Fruit fly (Drosophila melanogaster) whole organism, embryonic: ENCODE data around the gene Taf8.

Source experiments
- Ada2b ChIP-seq: fragments of 200-800 bp; sonication (Bioruptor generic); IDR thresholded peaks from 2 replicates; pipeline ENCODE4 v1.3.6; 2022; ENCODE audit warnings: missing biosample characterization, missing genetic modification characterization
- Antp ChIP-seq: fragments of 200-800 bp; sonication (Bioruptor generic); optimal IDR thresholded peaks from 3 replicates; lab custom pipeline; 2016; ENCODE audit warnings: missing biosample characterization, missing genetic modification characterization
- Awh ChIP-seq: fragments of 200-800 bp; sonication (Bioruptor generic); IDR thresholded peaks from 2 replicates; pipeline ENCODE4, ENCODE4 v1.3.6; 2022; ENCODE audit warnings: missing biosample characterization, missing genetic modification characterization
- CG10274 ChIP-seq: fragments of 200-800 bp; sonication (Bioruptor generic); optimal IDR thresholded peaks from 3 replicates; lab custom pipeline; 2017; ENCODE audit warnings: missing biosample characterization, mild to moderate bottlenecking, missing genetic modification characterization
- CG10462 ChIP-seq: fragments of 200-800 bp; sonication (Bioruptor generic); optimal IDR thresholded peaks from 2 replicates; lab custom pipeline; 2016; ENCODE audit warnings: missing biosample characterization, missing genetic modification characterization
- CG10543 ChIP-seq: fragments of 200-800 bp; sonication (Bioruptor generic); optimal IDR thresholded peaks from 3 replicates; lab custom pipeline; 2017; ENCODE audit warnings: missing biosample characterization, mild to moderate bottlenecking, missing genetic modification characterization, moderate library complexity
- CG12219 ChIP-seq: fragments of 200-800 bp; sonication (Bioruptor generic); optimal IDR thresholded peaks from 3 replicates; lab custom pipeline; 2018; ENCODE audit warnings: missing biosample characterization, mild to moderate bottlenecking, missing genetic modification characterization
- CG12236 ChIP-seq: fragments of 200-800 bp; sonication (Bioruptor generic); optimal IDR thresholded peaks from 2 replicates; lab custom pipeline; 2016; ENCODE audit warnings: missing biosample characterization, missing genetic modification characterization
- CG13123 ChIP-seq: fragments of 200-800 bp; sonication (Bioruptor generic); optimal IDR thresholded peaks from 2 replicates; lab custom pipeline; 2016; ENCODE audit warnings: missing biosample characterization, missing genetic modification characterization
- CG14965 ChIP-seq: fragments of 200-800 bp; sonication (Bioruptor generic); optimal IDR thresholded peaks from 2 replicates; lab custom pipeline; 2016; ENCODE audit warnings: missing biosample characterization, missing genetic modification characterization, borderline replicate concordance
- CG15269 ChIP-seq: fragments of 200-800 bp; sonication (Bioruptor generic); optimal IDR thresholded peaks from 2 replicates; lab custom pipeline; 2018; ENCODE audit warnings: missing biosample characterization, mild to moderate bottlenecking, missing genetic modification characterization, moderate library complexity
- CG16815 ChIP-seq: fragments of 200-800 bp; sonication (Bioruptor generic); optimal IDR thresholded peaks from 3 replicates; lab custom pipeline; 2017; ENCODE audit warnings: missing biosample characterization, mild to moderate bottlenecking, missing genetic modification characterization
- CG16863 ChIP-seq: fragments of 200-800 bp; sonication (Bioruptor generic); optimal IDR thresholded peaks from 3 replicates; lab custom pipeline; 2016; ENCODE audit warnings: missing biosample characterization, missing genetic modification characterization
- CG17328 ChIP-seq: fragments of 200-800 bp; sonication (Bioruptor generic); IDR thresholded peaks from 2 replicates; pipeline ENCODE4 v1.3.6; 2022; ENCODE audit warnings: missing biosample characterization, missing genetic modification characterization
- CG2129 ChIP-seq: fragments of 200-800 bp; sonication (Bioruptor generic); IDR thresholded peaks from 2 replicates; pipeline ENCODE4 v1.3.6; 2022; ENCODE audit warnings: missing biosample characterization, missing genetic modification characterization; ENCODE audit not compliant: partially characterized antibody
- CG2678 ChIP-seq: fragments of 200-800 bp; sonication (Bioruptor generic); optimal IDR thresholded peaks from 3 replicates; lab custom pipeline; 2019; ENCODE audit warnings: missing biosample characterization, mild to moderate bottlenecking, missing genetic modification characterization, moderate library complexity
- CG2875 ChIP-seq: fragments of 200-800 bp; sonication (Bioruptor generic); optimal IDR thresholded peaks from 2 replicates; lab custom pipeline; 2017; ENCODE audit warnings: missing biosample characterization, mild to moderate bottlenecking, missing genetic modification characterization, missing genetic modification reagents
- CG3163 ChIP-seq: fragments of 200-800 bp; sonication (Bioruptor generic); optimal IDR thresholded peaks from 3 replicates; lab custom pipeline; 2016; ENCODE audit warnings: missing biosample characterization, missing genetic modification characterization
- CG42726 ChIP-seq: fragments of 200-800 bp; sonication (Bioruptor generic); IDR thresholded peaks from 2 replicates; pipeline ENCODE4 v1.3.6; 2022; ENCODE audit warnings: missing biosample characterization, missing genetic modification characterization; ENCODE audit not compliant: partially characterized antibody
- CG4707 ChIP-seq: fragments of 200-800 bp; sonication (Bioruptor generic); optimal IDR thresholded peaks from 2 replicates; lab custom pipeline; 2018; ENCODE audit warnings: missing biosample characterization, mild to moderate bottlenecking, missing genetic modification characterization, moderate library complexity
- CG5953 ChIP-seq: fragments of 200-800 bp; sonication (Bioruptor generic); IDR thresholded peaks from 2 replicates; pipeline ENCODE4 v1.3.6; 2022; ENCODE audit warnings: missing biosample characterization, missing genetic modification characterization
- CG9215 ChIP-seq: fragments of 200-800 bp; sonication (Bioruptor generic); IDR thresholded peaks from 2 replicates; pipeline ENCODE4 v1.3.6; 2022; ENCODE audit warnings: missing biosample characterization, missing genetic modification characterization
- D19B ChIP-seq: fragments of 200-800 bp; sonication (Bioruptor generic); optimal IDR thresholded peaks from 2 replicates; lab custom pipeline; 2017; ENCODE audit warnings: missing biosample characterization, mild to moderate bottlenecking, missing genetic modification characterization
- Dbx ChIP-seq: fragments of 200-800 bp; sonication (Bioruptor generic); IDR thresholded peaks from 3 replicates; pipeline ENCODE4 v1.3.6; 2022; ENCODE audit warnings: missing biosample characterization, missing genetic modification characterization
- E2f1 ChIP-seq: fragments of 200-800 bp; sonication (Bioruptor generic); IDR thresholded peaks from 2 replicates; pipeline ENCODE4 v1.3.6; 2022; ENCODE audit warnings: missing biosample characterization, missing genetic modification characterization
- E2f2 ChIP-seq: fragments of 200-800 bp; sonication (Bioruptor generic); IDR thresholded peaks from 2 replicates; pipeline ENCODE4 v1.3.6; 2022; ENCODE audit warnings: missing biosample characterization, missing genetic modification characterization
- Hand ChIP-seq: fragments of 200-800 bp; sonication (Bioruptor generic); optimal IDR thresholded peaks from 2 replicates; lab custom pipeline; 2017; ENCODE audit warnings: mild to moderate bottlenecking, missing biosample characterization, missing genetic modification reagents, missing genetic modification characterization
- HmgZ ChIP-seq: fragments of 200-800 bp; sonication (Bioruptor generic); optimal IDR thresholded peaks from 2 replicates; lab custom pipeline; 2018; ENCODE audit warnings: missing biosample characterization, mild to moderate bottlenecking, missing genetic modification characterization
- Med ChIP-seq: fragments of 200-800 bp; sonication (Bioruptor generic); peaks from one replicate; lab custom pipeline; 2016; ENCODE audit warnings: missing biosample characterization, missing genetic modification characterization, mild to moderate bottlenecking, inconsistent platforms, moderate library complexity
- Myb ChIP-seq: fragments of 200-800 bp; sonication (Bioruptor generic); optimal IDR thresholded peaks from 2 replicates; lab custom pipeline; 2016; ENCODE audit warnings: missing biosample characterization, missing genetic modification characterization
- NC2α ChIP-seq: fragments of 200-800 bp; sonication (Bioruptor generic); optimal IDR thresholded peaks from 2 replicates; lab custom pipeline; 2016; ENCODE audit warnings: missing biosample characterization, missing genetic modification characterization
- NFAT ChIP-seq: fragments of 200-800 bp; sonication (Bioruptor generic); IDR thresholded peaks from 2 replicates; pipeline ENCODE4 v1.3.6; 2022; ENCODE audit warnings: missing biosample characterization, missing genetic modification characterization
- NK7.1 ChIP-seq: fragments of 200-800 bp; sonication (Bioruptor generic); optimal IDR thresholded peaks from 3 replicates; lab custom pipeline; 2016; ENCODE audit warnings: missing biosample characterization, missing genetic modification characterization
- Sin3A ChIP-seq: fragments of >200 bp; optimal IDR thresholded peaks from 2 replicates; lab custom pipeline; 2018
- YL-1 ChIP-seq: fragments of 200-800 bp; sonication (Bioruptor generic); optimal IDR thresholded peaks from 3 replicates; lab custom pipeline; 2017; ENCODE audit warnings: missing biosample characterization, mild to moderate bottlenecking, missing genetic modification characterization
- ap ChIP-seq: fragments of 200-800 bp; sonication (Bioruptor generic); IDR thresholded peaks from 2 replicates; pipeline ENCODE4 v1.3.6; 2022; ENCODE audit warnings: missing biosample characterization, missing genetic modification characterization
- chinmo ChIP-seq: fragments of 200-800 bp; sonication (Bioruptor generic); IDR thresholded peaks from 4 replicates; pipeline ENCODE4 v1.3.6; 2022; ENCODE audit warnings: missing biosample characterization, missing genetic modification characterization; ENCODE audit not compliant: partially characterized antibody
- ci ChIP-seq: fragments of 200-800 bp; sonication (Bioruptor generic); IDR thresholded peaks from 3 replicates; pipeline ENCODE4 v1.3.6; 2022; ENCODE audit warnings: missing biosample characterization, missing genetic modification characterization
- corto ChIP-seq: fragments of 200-800 bp; sonication (Bioruptor generic); optimal IDR thresholded peaks from 2 replicates; lab custom pipeline; 2016; ENCODE audit warnings: missing biosample characterization, mild to moderate bottlenecking, missing genetic modification characterization, moderate library complexity
- crol ChIP-seq: fragments of 200-800 bp; sonication (Bioruptor generic); IDR thresholded peaks from 2 replicates; pipeline ENCODE4 v1.3.6; 2022; ENCODE audit warnings: missing biosample characterization, missing genetic modification characterization
- ftz-f1 ChIP-seq: fragments of 200-800 bp; sonication (Bioruptor generic); optimal IDR thresholded peaks from 2 replicates; lab custom pipeline; 2016; ENCODE audit warnings: missing biosample characterization, missing genetic modification characterization
- gfzf ChIP-seq: fragments of 200-800 bp; sonication (Bioruptor generic); optimal IDR thresholded peaks from 2 replicates; lab custom pipeline; 2016; ENCODE audit warnings: missing biosample characterization, mild to moderate bottlenecking, missing genetic modification characterization, moderate library complexity
- her ChIP-seq: fragments of 200-800 bp; sonication (Bioruptor generic); optimal IDR thresholded peaks from 2 replicates; lab custom pipeline; 2016; ENCODE audit warnings: missing biosample characterization, missing genetic modification characterization
- hth ChIP-seq: fragments of >200 bp; optimal IDR thresholded peaks from 2 replicates; lab custom pipeline; 2017; ENCODE audit warnings: inconsistent platforms
- inv ChIP-seq: fragments of 200-800 bp; sonication (Bioruptor generic); IDR thresholded peaks from 2 replicates; pipeline ENCODE4 v1.3.6; 2022; ENCODE audit warnings: missing biosample characterization, missing genetic modification characterization; ENCODE audit not compliant: partially characterized antibody
- jing ChIP-seq: fragments of 200-800 bp; sonication (Bioruptor generic); optimal IDR thresholded peaks from 2 replicates; lab custom pipeline; 2018; ENCODE audit warnings: missing biosample characterization, mild to moderate bottlenecking, missing genetic modification characterization
- nmo ChIP-seq: fragments of 200-800 bp; sonication (Bioruptor generic); optimal IDR thresholded peaks from 2 replicates; lab custom pipeline; 2018; ENCODE audit warnings: missing biosample characterization, mild to moderate bottlenecking, missing genetic modification characterization, moderate library complexity
- odd ChIP-seq: fragments of 200-800 bp; sonication (Bioruptor generic); optimal IDR thresholded peaks from 2 replicates; lab custom pipeline; 2017; ENCODE audit warnings: missing biosample characterization, mild to moderate bottlenecking, missing genetic modification characterization
- phol ChIP-seq: fragments of 200-800 bp; sonication (Bioruptor generic); optimal IDR thresholded peaks from 3 replicates; lab custom pipeline; 2018; ENCODE audit warnings: missing biosample characterization, mild to moderate bottlenecking, missing genetic modification characterization, moderate library complexity
- pnt ChIP-seq: fragments of 200-800 bp; sonication (Bioruptor generic); optimal IDR thresholded peaks from 3 replicates; lab custom pipeline; 2016; ENCODE audit warnings: missing biosample characterization, missing genetic modification characterization
- sna ChIP-seq: fragments of 200-800 bp; sonication (Bioruptor generic); IDR thresholded peaks from 2 replicates; pipeline ENCODE4 v1.3.6; 2022; ENCODE audit warnings: missing biosample characterization, missing genetic modification characterization; ENCODE audit not compliant: partially characterized antibody
- usp ChIP-seq: fragments of >200 bp; optimal IDR thresholded peaks from 2 replicates; lab custom pipeline; 2017; ENCODE audit warnings: missing biosample characterization, missing genetic modification characterization

Gene Taf8

DNA sequence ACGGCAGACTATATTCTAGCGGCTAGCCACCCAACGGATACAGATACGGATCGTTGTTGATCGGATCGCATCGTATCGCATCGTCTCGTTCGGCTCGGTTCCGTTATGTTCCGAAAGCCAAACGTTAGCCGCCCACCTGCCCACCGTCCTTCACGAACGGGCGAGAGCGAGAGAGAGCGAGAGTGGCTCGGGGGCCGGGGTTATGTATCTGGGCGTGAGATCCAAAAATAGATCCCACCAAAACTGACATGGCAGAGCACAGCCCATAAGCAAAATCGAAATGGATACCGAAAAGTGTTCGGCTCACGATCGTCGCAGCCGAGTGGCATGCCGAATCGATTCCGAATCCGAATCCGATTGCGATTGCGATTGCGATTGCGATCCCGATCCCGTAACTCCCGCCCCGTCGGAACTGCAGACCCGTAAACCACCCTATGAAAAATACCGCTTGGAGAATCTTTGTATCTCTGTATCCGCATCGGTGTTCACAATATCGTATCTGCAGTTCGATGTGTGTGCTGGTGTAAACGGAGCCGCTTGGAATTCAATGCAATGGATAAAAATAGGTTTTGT is 15.1 kb downstream of the Taf8 start, which contains the start of gene wupA (continued):
- TF ChIP-seq CG13123 (GFP tag; lab: Kevin White, UChicago) (no peak), ftz-f1 (GFP tag; lab: Kevin White, UChicago) (peak; percentile 40), CG16863 (GFP tag; lab: Kevin White, UChicago) (no peak), CG3163 (GFP tag; lab: Kevin White, UChicago) (no peak), CG10543 (peak; percentile 41), CG10274 (GFP tag; lab: Kevin White, UChicago) (no peak), CG12219 (GFP tag; lab: Kevin White, UChicago) (no peak), odd (GFP tag; lab: Kevin White, UChicago) (no peak), sna (no peak), usp (GFP tag; lab: Kevin White, UChicago) (no peak), phol (tag; lab: Kevin White, UChicago) (no peak), Myb (GFP tag; lab: Kevin White, UChicago) (no peak), Ada2b (no peak), nmo (no peak), crol (GFP tag; lab: Robert Waterston, UW) (peak; percentile 35; the same call in 1 of the 2 replicates), ci (GFP tag; lab: Robert Waterston, UW) (no peak), NFAT (no peak), CG16815 (no peak), CG9215 (no peak), CG5953 (GFP tag; lab: Robert Waterston, UW) (no peak), Dbx (GFP tag; lab: Robert Waterston, UW) (0 out of 3 replicates have a peak, but pooled peaks have one; percentile 18), chinmo (GFP tag; lab: Robert Waterston, UW) (0 out of 4 replicates have a peak, but pooled peaks have one; percentile 19), D19B (GFP tag; lab: Kevin White, UChicago) (no peak), inv (no peak), CG15269 (tag; lab: Kevin White, UChicago) (no peak), E2f1 (no peak), CG14965 (GFP tag; lab: Kevin White, UChicago) (no peak), YL-1 (GFP tag; lab: Kevin White, UChicago) (no peak), NK7.1 (GFP tag; lab: Kevin White, UChicago) (no peak), CG42726 (GFP tag; lab: Robert Waterston, UW) (no peak), CG4707 (GFP tag; lab: Kevin White, UChicago) (no peak), jing (GFP tag; lab: Kevin White, UChicago) (no peak), NC2α (GFP tag; lab: Kevin White, UChicago) (no peak), CG10462 (GFP tag; lab: Kevin White, UChicago) (no peak), CG12236 (no peak), pnt (GFP tag; lab: Kevin White, UChicago) (no peak), CG2129 (no peak), her (GFP tag; lab: Kevin White, UChicago) (no peak), corto (GFP tag; lab: Kevin White, UChicago) (no peak), Sin3A (lab: Kevin White, UChicago) (no peak), Antp (GFP tag; lab: Kevin White, UChicago) (no peak), ap (GFP tag; lab: Robert Waterston, UW) (no peak), HmgZ (no peak), Med (GFP tag; lab: Kevin White, UChicago) (peak; percentile 76), Awh (GFP tag; lab: Robert Waterston, UW) (no peak), Hand (GFP tag; lab: Kevin White, UChicago) (no peak), CG17328 (GFP tag; lab: Robert Waterston, UW) (no peak), E2f2 (no peak), CG2875 (GFP tag; lab: Kevin White, UChicago) (no peak), CG2678 (tag; lab: Kevin White, UChicago) (no peak), hth (lab: Kevin White, UChicago) (no peak), gfzf (GFP tag; lab: Kevin White, UChicago) (no peak)
